Fruit fly (Drosophila melanogaster): Measurements from ENCODE around the gene Lk.

Gene Lk

dm6 chr3L:14544987-14545943 is 15.3 kb downstream of the Lk start (continued):
- peak; percentile 18 for TF ChIP-seq CG18476 (GFP tag; optimal IDR thresholded peaks at IDR 0.05)
- TF ChIP-seq CG32532 (GFP tag; IDR thresholded peaks at IDR 0.05): no peak; the same call in 1 of the 2 replicates
- peak; percentile 34 for TF ChIP-seq CG9817 (tag; optimal IDR thresholded peaks at IDR 0.05)
- TF ChIP-seq CG9876 (GFP tag; optimal IDR thresholded peaks at IDR 0.05): no peak
- peak; percentile 74 for TF ChIP-seq Oli (tag; optimal IDR thresholded peaks at IDR 0.05)
- TF ChIP-seq Elba2 (GFP tag; optimal IDR thresholded peaks at IDR 0.05): no peak
- TF ChIP-seq zen2 (GFP tag; IDR thresholded peaks at IDR 0.05; ENCODE audit: partially characterized antibody): no peak
- TF ChIP-seq Abd-B (GFP tag; optimal IDR thresholded peaks at IDR 0.05): peak; percentile 49
- no peak for TF ChIP-seq ab (GFP tag; optimal IDR thresholded peaks at IDR 0.05)
- TF ChIP-seq ttk (GFP tag; IDR thresholded peaks at IDR 0.05): no peak
- no peak for TF ChIP-seq sima (GFP tag; optimal IDR thresholded peaks at IDR 0.05)
- TF ChIP-seq CG18619 (GFP tag; optimal IDR thresholded peaks at IDR 0.05): peak; percentile 58
- peak; percentile 77 for TF ChIP-seq CG7556 (GFP tag; optimal IDR thresholded peaks at IDR 0.05)
- TF ChIP-seq B-H1 (GFP tag; IDR thresholded peaks at IDR 0.05): no peak
- no peak for TF ChIP-seq pita (GFP tag; optimal IDR thresholded peaks at IDR 0.05)
- peak; percentile 51 for TF ChIP-seq PHDP (tag; optimal IDR thresholded peaks at IDR 0.05)
- TF ChIP-seq trem (tag; optimal IDR thresholded peaks at IDR 0.05): peak; percentile 27
- TF ChIP-seq Mrtf (GFP tag; IDR thresholded peaks at IDR 0.05): no peak
- TF ChIP-seq jing (GFP tag; optimal IDR thresholded peaks at IDR 0.05): peak; percentile 8
- TF ChIP-seq maf-S (GFP tag; optimal IDR thresholded peaks at IDR 0.05): no peak
- no peak for TF ChIP-seq Camta (GFP tag; optimal IDR thresholded peaks at IDR 0.05)
- no peak for TF ChIP-seq esg (GFP tag; conservative IDR thresholded peaks at IDR 0.05)
- no peak for TF ChIP-seq CG16779 (GFP tag; IDR thresholded peaks at IDR 0.05)
- TF ChIP-seq H2.0 (GFP tag; IDR thresholded peaks at IDR 0.05): no peak
- TF ChIP-seq NFAT (GFP tag; IDR thresholded peaks at IDR 0.05): no peak
- TF ChIP-seq bbx (GFP tag; IDR thresholded peaks at IDR 0.05; ENCODE audit: partially characterized antibody): no peak
- TF ChIP-seq CG10274 (GFP tag; optimal IDR thresholded peaks at IDR 0.05): peak; percentile 16
- no peak for TF ChIP-seq D19B (GFP tag; optimal IDR thresholded peaks at IDR 0.05)
- TF ChIP-seq Sox100B (GFP tag; optimal IDR thresholded peaks at IDR 0.05): peak; percentile 79
- TF ChIP-seq Rfx (GFP tag; IDR thresholded peaks at IDR 0.05): peak; percentile 34; the same call in 1 of the 2 replicates
- peak; percentile 7 for TF ChIP-seq CG8359 (GFP tag; optimal IDR thresholded peaks at IDR 0.05; ENCODE audit: borderline replicate concordance)
- no peak for TF ChIP-seq caup (GFP tag; optimal IDR thresholded peaks at IDR 0.05; ENCODE audit: severe bottlenecking)
- no peak; the same call in 1 of the 2 replicates for TF ChIP-seq CG6272 (GFP tag; IDR thresholded peaks at IDR 0.05)
- no peak for TF ChIP-seq knrl (GFP tag; IDR thresholded peaks at IDR 0.05; ENCODE audit: partially characterized antibody)
- TF ChIP-seq CG18011 (GFP tag; optimal IDR thresholded peaks at IDR 0.05): no peak
- TF ChIP-seq BtbVII (GFP tag; optimal IDR thresholded peaks at IDR 0.05): peak; percentile 39
- TF ChIP-seq CG8944 (GFP tag; optimal IDR thresholded peaks at IDR 0.05): no peak
- no peak for TF ChIP-seq HLH4C (GFP tag; IDR thresholded peaks at IDR 0.05; ENCODE audit: partially characterized antibody)
- peak; percentile 47 for TF ChIP-seq Nf-YB (GFP tag; optimal IDR thresholded peaks at IDR 0.05)
- TF ChIP-seq ssp (GFP tag; IDR thresholded peaks at IDR 0.05): no peak
- no peak for TF ChIP-seq CG11398 (GFP tag; optimal IDR thresholded peaks at IDR 0.05)
- peak; percentile 16; the same call in 1 of the 2 replicates for TF ChIP-seq nerfin-2 (GFP tag; IDR thresholded peaks at IDR 0.05; ENCODE audit: partially characterized antibody)
- TF ChIP-seq CG9727 (GFP tag; optimal IDR thresholded peaks at IDR 0.05): peak; percentile 56
- no peak for TF ChIP-seq CrebB (tag; optimal IDR thresholded peaks at IDR 0.05)
- TF ChIP-seq CG17186 (GFP tag; optimal IDR thresholded peaks at IDR 0.05): no peak
- no peak for TF ChIP-seq CG11085 (GFP tag; IDR thresholded peaks at IDR 0.05)
- TF ChIP-seq gt (GFP tag; IDR thresholded peaks at IDR 0.05): no peak
- no peak for TF ChIP-seq bowl (GFP tag; IDR thresholded peaks at IDR 0.05)
